Worm (Caenorhabditis elegans) whole organism, late embryonic: ENCODE data around the gene mks-3.

Experiments used
- ceh-34 ChIP-seq: sonication (generic microtip); optimal IDR thresholded peaks from 2 replicates; lab custom pipeline; 2016; ENCODE audit warnings: mild to moderate bottlenecking, missing genetic modification characterization, missing compliant biosample characterization
- dve-1 ChIP-seq: sonication (generic microtip); optimal IDR thresholded peaks from 2 replicates; lab custom pipeline; 2017; ENCODE audit warnings: antibody characterized with exemption, mild to moderate bottlenecking, missing genetic modification characterization, missing compliant biosample characterization
- fkh-10 ChIP-seq: fragments of 150-350 bp; optimal IDR thresholded peaks from 2 replicates; lab custom pipeline; 2014; ENCODE audit warnings: missing biosample characterization, missing genetic modification reagents, missing genetic modification characterization
- lin-11 ChIP-seq: fragments of 200-800 bp; sonication (Bioruptor generic); optimal IDR thresholded peaks from 2 replicates; lab custom pipeline; 2018; ENCODE audit warnings: mild to moderate bottlenecking, missing genetic modification characterization, missing compliant biosample characterization
- mec-3 ChIP-seq: sonication (generic microtip); optimal IDR thresholded peaks from 2 replicates; lab custom pipeline; 2016; ENCODE audit warnings: borderline replicate concordance, missing genetic modification characterization, missing compliant biosample characterization
- pqm-1 ChIP-seq: sonication (generic microtip); optimal IDR thresholded peaks from 2 replicates; lab custom pipeline; 2016; ENCODE audit warnings: missing genetic modification characterization, missing compliant biosample characterization

DNA sequence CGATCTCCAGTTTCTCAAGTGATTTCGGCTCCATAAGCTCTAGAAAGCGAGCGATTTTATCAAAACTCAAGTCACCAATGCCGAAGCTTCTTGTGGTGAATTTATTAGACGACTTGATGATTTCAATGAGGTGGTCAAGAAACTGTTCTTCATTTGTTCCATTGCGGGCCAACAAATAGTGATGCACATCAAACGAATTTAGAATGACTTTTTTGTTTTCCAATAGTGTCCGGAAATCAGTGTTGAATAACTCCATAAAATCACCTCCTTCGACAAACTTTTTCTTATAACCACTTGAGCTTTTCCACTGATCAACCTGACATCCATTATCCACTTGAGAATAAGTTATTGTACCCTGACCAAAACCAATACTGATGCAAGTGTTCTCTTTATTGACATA is 36.2 kb downstream of the mks-3 start:
- TF ChIP-seq dve-1 (tag; lab: Kevin White, UChicago) = no peak
- TF ChIP-seq fkh-10 (GFP tag; lab: Kevin White, UChicago) = no peak
- no peak for TF ChIP-seq lin-11 (tag; lab: Kevin White, UChicago)
- no peak for TF ChIP-seq pqm-1 (tag; lab: Kevin White, UChicago)
- TF ChIP-seq ceh-34 (tag; lab: Kevin White, UChicago) = no peak
- TF ChIP-seq mec-3 = no peak
